Fruit fly (Drosophila melanogaster) ovary, adult (tissue): Measurements from ENCODE around the gene Sf3b3.

Experiments used
- CG17801 ChIP-seq: fragments of 200-800 bp; optimal IDR thresholded peaks from 2 replicates; lab custom pipeline; 2019; ENCODE audit warnings: missing biosample characterization, mild to moderate bottlenecking, missing genetic modification characterization, moderate library complexity; ENCODE audit not compliant: partially characterized antibody

The Sf3b3 gene

dm6 chr3L:815234-816200, 17.7 kb downstream of the Sf3b3 start:
- TF ChIP-seq CG17801 (GFP tag; lab: Kevin White, UChicago) = no peak

- no peak for TF ChIP-seq CG17801 (GFP tag; lab: Kevin White, UChicago)
Observed at dm6 chr3L:813911-814310, 19.3 kb downstream of the Sf3b3 start.

- TF ChIP-seq CG17801 (GFP tag; lab: Kevin White, UChicago) = no peak
Observed at dm6 chr3L:813229-813837, 19.9 kb downstream of the Sf3b3 start.

- no peak for TF ChIP-seq CG17801 (GFP tag; lab: Kevin White, UChicago)
Observed at dm6 chr3L:811816-812215, 21.4 kb downstream of the Sf3b3 start.

- no peak for TF ChIP-seq CG17801 (GFP tag; lab: Kevin White, UChicago)
Observed at dm6 chr3L:810038-810644, 23.0 kb downstream of the Sf3b3 start.

dm6 chr3L:809538-809805, 23.7 kb downstream of the Sf3b3 start:
- TF ChIP-seq CG17801 (GFP tag; lab: Kevin White, UChicago) = no peak

- no peak for TF ChIP-seq CG17801 (GFP tag; lab: Kevin White, UChicago)
Observed at dm6 chr3L:808725-809537, 24.3 kb downstream of the Sf3b3 start.

dm6 chr3L:807456-807855, 25.7 kb downstream of the Sf3b3 start:
- no peak for TF ChIP-seq CG17801 (GFP tag; lab: Kevin White, UChicago)

dm6 chr3L:805642-806218, 27.5 kb downstream of the Sf3b3 start:
- no peak for TF ChIP-seq CG17801 (GFP tag; lab: Kevin White, UChicago)

dm6 chr3L:804557-805260, 28.5 kb downstream of the Sf3b3 start:
- TF ChIP-seq CG17801 (GFP tag; lab: Kevin White, UChicago) = no peak

dm6 chr3L:803951-804350, 29.2 kb downstream of the Sf3b3 start, which contains the start of gene CG13898:
TSS of gene CG13898 (minus strand) at chr3L:804051.
- TF ChIP-seq CG17801 (GFP tag; lab: Kevin White, UChicago) = no peak

dm6 chr3L:802700-803273, 30.4 kb downstream of the Sf3b3 start:
- no peak for TF ChIP-seq CG17801 (GFP tag; lab: Kevin White, UChicago)

- no peak for TF ChIP-seq CG17801 (GFP tag; lab: Kevin White, UChicago)
Observed at dm6 chr3L:801860-802462, 31.2 kb downstream of the Sf3b3 start.
